Worm (Caenorhabditis elegans) whole organism, L1 larva: ENCODE results near the gene acs-19.

Experiments used
- alr-1 ChIP-seq: fragments of 200-800 bp; sonication (Bioruptor generic); optimal IDR thresholded peaks from 2 replicates; lab custom pipeline; 2018; ENCODE audit warnings: borderline replicate concordance, mild to moderate bottlenecking, missing genetic modification characterization, missing compliant biosample characterization
- blmp-1 ChIP-seq: fragments of 150-350 bp; optimal IDR thresholded peaks from 2 replicates; lab custom pipeline; 2014; ENCODE audit warnings: missing biosample characterization, missing genetic modification characterization
- ceh-82 ChIP-seq, 3 experiments: fragments of 150-350 bp in 1 of 3; sonication (generic microtip) in 2 of 3; optimal IDR thresholded peaks; 2 replicates each; lab custom pipeline; 2014 to 2017; ENCODE audit warnings: missing biosample characterization in 3 of 3, missing genetic modification characterization in 3 of 3
- dpl-1 ChIP-seq, 3 experiments: fragments of 150-350 bp in 2 of 3; sonication (generic microtip) in 1 of 3; optimal IDR thresholded peaks; 2 replicates each; lab custom pipeline; 2014 to 2017; ENCODE audit warnings: missing biosample characterization in 3 of 3, missing genetic modification characterization in 3 of 3, missing genetic modification reagents in 3 of 3
- efl-1 ChIP-seq, 4 experiments: fragments of 150-350 bp; optimal IDR thresholded peaks in 3 of 4; peaks in 1 of 4; 1 replicate in 1 of 4; 2 replicates in 3 of 4; lab custom pipeline; 2014; ENCODE audit warnings: missing biosample characterization in 2 of 4, missing genetic modification characterization in 2 of 4, missing genetic modification reagents in 2 of 4
- efl-3 ChIP-seq: fragments of 200-800 bp; sonication (Bioruptor generic); optimal IDR thresholded peaks from 2 replicates; lab custom pipeline; 2018; ENCODE audit warnings: mild to moderate bottlenecking, missing genetic modification characterization, missing compliant biosample characterization
- egl-13 ChIP-seq: sonication (generic microtip); optimal IDR thresholded peaks from 2 replicates; lab custom pipeline; 2016; ENCODE audit warnings: missing genotype, missing genetic modification reagents, missing genetic modification characterization, missing compliant biosample characterization
- elt-2 ChIP-seq: sonication (generic microtip); optimal IDR thresholded peaks from 2 replicates; lab custom pipeline; 2016; ENCODE audit warnings: missing genetic modification characterization, mild to moderate bottlenecking, inconsistent platforms, missing compliant biosample characterization, missing genetic modification reagents
- elt-3 ChIP-seq, 6 experiments: fragments of 150-350 bp in 1 of 6; sonication (generic microtip); optimal IDR thresholded peaks; 2 replicates each; lab custom pipeline; 2017 to 2018; ENCODE audit warnings: missing biosample characterization in 6 of 6, missing genetic modification characterization in 6 of 6, inconsistent platforms in 1 of 6
- fkh-10 ChIP-seq: sonication (generic microtip); optimal IDR thresholded peaks from 2 replicates; lab custom pipeline; 2017; ENCODE audit warnings: missing biosample characterization, missing genetic modification reagents, missing genetic modification characterization
- hlh-4 ChIP-seq: sonication (generic microtip); optimal IDR thresholded peaks from 2 replicates; lab custom pipeline; 2016; ENCODE audit warnings: mild to moderate bottlenecking, missing genetic modification characterization, missing compliant biosample characterization
- irx-1 ChIP-seq: sonication (generic microtip); optimal IDR thresholded peaks from 2 replicates; lab custom pipeline; 2016; ENCODE audit warnings: missing genetic modification characterization, missing compliant biosample characterization
- isw-1 ChIP-seq: fragments of 200-800 bp; sonication (Bioruptor generic); IDR thresholded peaks from 2 replicates; pipeline ENCODE4 v1.3.6; 2022; ENCODE audit warnings: missing genetic modification characterization, missing compliant biosample characterization
- jun-1 ChIP-seq: fragments of 150-350 bp; optimal IDR thresholded peaks from 2 replicates; lab custom pipeline; 2014; ENCODE audit warnings: missing biosample characterization, missing genetic modification reagents, missing genetic modification characterization
- lin-14 ChIP-seq: fragments of 200-800 bp; sonication (Bioruptor generic); optimal IDR thresholded peaks from 2 replicates; lab custom pipeline; 2018; ENCODE audit warnings: mild to moderate bottlenecking, missing genetic modification characterization, moderate library complexity, missing compliant biosample characterization
- lin-35 ChIP-seq, 2 experiments: fragments of 150-350 bp; optimal IDR thresholded peaks; 2 replicates each; lab custom pipeline; 2014; ENCODE audit warnings: missing biosample characterization in 2 of 2, missing genetic modification characterization in 2 of 2, missing genetic modification reagents in 2 of 2
- lin-39 ChIP-seq: fragments of 150-350 bp; optimal IDR thresholded peaks from 2 replicates; lab custom pipeline; 2014; ENCODE audit warnings: missing biosample characterization, missing genetic modification reagents, missing genetic modification characterization
- lir-3 ChIP-seq: sonication (generic microtip); optimal IDR thresholded peaks from 2 replicates; lab custom pipeline; 2016; ENCODE audit warnings: mild to moderate bottlenecking, missing genetic modification characterization, moderate library complexity, missing compliant biosample characterization; ENCODE audit not compliant: poor library complexity
- mdl-1 ChIP-seq, 2 experiments: fragments of 150-350 bp; optimal IDR thresholded peaks; 2 replicates each; lab custom pipeline; 2014 to 2017; ENCODE audit warnings: missing biosample characterization in 2 of 2, missing genetic modification characterization in 2 of 2, inconsistent platforms in 1 of 2
- mep-1 ChIP-seq: fragments of 150-350 bp; optimal IDR thresholded peaks from 2 replicates; lab custom pipeline; 2014; ENCODE audit warnings: missing biosample characterization, missing genetic modification characterization
- nhr-11 ChIP-seq: fragments of 150-350 bp; optimal IDR thresholded peaks from 2 replicates; lab custom pipeline; 2014; ENCODE audit warnings: missing biosample characterization, missing genetic modification characterization
- nhr-19 ChIP-seq: fragments of 200-800 bp; sonication (Bioruptor generic); conservative IDR thresholded peaks from 2 replicates; pipeline ENCODE4 v1.3.6; 2022; ENCODE audit warnings: missing genetic modification characterization, missing compliant biosample characterization
- nhr-20 ChIP-seq: sonication (generic microtip); optimal IDR thresholded peaks from 2 replicates; lab custom pipeline; 2016; ENCODE audit warnings: mild to moderate bottlenecking, missing genetic modification characterization, missing compliant biosample characterization
- nhr-237 ChIP-seq: fragments of 150-350 bp; optimal IDR thresholded peaks from 2 replicates; lab custom pipeline; 2014; ENCODE audit warnings: missing biosample characterization, missing genetic modification characterization
- nhr-28 ChIP-seq: fragments of 150-350 bp; optimal IDR thresholded peaks from 2 replicates; lab custom pipeline; 2014; ENCODE audit warnings: missing biosample characterization, missing genetic modification characterization
- nhr-47 ChIP-seq: sonication (generic microtip); optimal IDR thresholded peaks from 2 replicates; lab custom pipeline; 2016; ENCODE audit warnings: mild to moderate bottlenecking, missing genetic modification characterization, moderate library complexity, missing compliant biosample characterization
- nhr-71 ChIP-seq: sonication (generic microtip); optimal IDR thresholded peaks from 2 replicates; lab custom pipeline; 2016; ENCODE audit warnings: mild to moderate bottlenecking, missing genetic modification characterization, moderate library complexity, missing compliant biosample characterization
- nhr-85 ChIP-seq: sonication (generic microtip); peaks from one replicate; lab custom pipeline; 2016; ENCODE audit warnings: missing genetic modification characterization, inconsistent platforms, missing compliant biosample characterization
- skn-1 ChIP-seq: fragments of 150-350 bp; optimal IDR thresholded peaks from 2 replicates; lab custom pipeline; 2014; ENCODE audit warnings: missing biosample characterization, missing genetic modification characterization
- snu-23 ChIP-seq: sonication (generic microtip); optimal IDR thresholded peaks from 2 replicates; lab custom pipeline; 2016; ENCODE audit warnings: missing genetic modification characterization, missing compliant biosample characterization
- swsn-7 ChIP-seq: sonication (generic microtip); optimal IDR thresholded peaks from 2 replicates; lab custom pipeline; 2016; ENCODE audit warnings: missing genetic modification characterization, missing compliant biosample characterization
- tbx-2 ChIP-seq: sonication (generic microtip); optimal IDR thresholded peaks from 2 replicates; lab custom pipeline; 2016; ENCODE audit warnings: missing genetic modification characterization, missing compliant biosample characterization
- tlp-1 ChIP-seq: fragments of 150-350 bp; optimal IDR thresholded peaks from 2 replicates; lab custom pipeline; 2014; ENCODE audit warnings: missing biosample characterization, missing genetic modification characterization
- unc-130 ChIP-seq: fragments of 150-350 bp; optimal IDR thresholded peaks from 2 replicates; lab custom pipeline; 2017; ENCODE audit warnings: missing biosample characterization, missing genetic modification characterization, inconsistent platforms
- unc-62 ChIP-seq: fragments of 150-350 bp; optimal IDR thresholded peaks from 2 replicates; lab custom pipeline; 2014; ENCODE audit warnings: missing biosample characterization, missing genetic modification reagents, missing genetic modification characterization

acs-19 gene

ce11 chrIII:3871763-3872486 lies 7.6 kb downstream of the acs-19 start:
- no peak for TF ChIP-seq efl-1 (optimal IDR thresholded peaks at IDR 0.05; lab: Kevin White, UChicago)
- peak in 1 of 2 experiments; percentile 7 for TF ChIP-seq efl-1 (GFP tag; optimal IDR thresholded peaks at IDR 0.05 in 1 of 2; lab: Kevin White, UChicago)
- TF ChIP-seq nhr-19 (GFP tag; lab: Robert Waterston, UW), result no peak
- TF ChIP-seq elt-2 (tag; lab: Kevin White, UChicago), result peak; percentile 20

- TF ChIP-seq nhr-28 (tag; lab: Kevin White, UChicago), result no peak
- no peak for TF ChIP-seq fkh-10 (GFP tag; lab: Kevin White, UChicago)
- no peak for TF ChIP-seq mep-1 (tag; lab: Kevin White, UChicago)
- no peak for TF ChIP-seq nhr-19 (GFP tag; lab: Robert Waterston, UW)
- TF ChIP-seq efl-1 (optimal IDR thresholded peaks at IDR 0.05; lab: Kevin White, UChicago), result no peak
- TF ChIP-seq efl-1 (GFP tag; optimal IDR thresholded peaks at IDR 0.05 in 1 of 2; lab: Kevin White, UChicago), result peak in 1 of 2 experiments; percentile 63
- TF ChIP-seq dpl-1 (GFP tag; optimal IDR thresholded peaks at IDR 0.05; lab: Kevin White, UChicago), result no peak
- TF ChIP-seq lir-3 (tag; lab: Kevin White, UChicago), result no peak
These were observed 8.7 kb downstream of the acs-19 start for ce11 chrIII:3872978-3873377.

ce11 chrIII:3873424-3873823 lies 9.1 kb downstream of the acs-19 start:
- TF ChIP-seq alr-1 (tag; lab: Kevin White, UChicago) (no peak), mdl-1 (tag; optimal IDR thresholded peaks at IDR 0.05; lab: Kevin White, UChicago) (peak in 1 of 2 experiments; percentile 9), snu-23 (GFP tag; lab: Kevin White, UChicago) (peak; percentile 13), skn-1 (tag; lab: Kevin White, UChicago) (peak; percentile 21), efl-1 (optimal IDR thresholded peaks at IDR 0.05; lab: Kevin White, UChicago) (peak in 1 of 2 experiments; percentile 19), efl-1 (GFP tag; optimal IDR thresholded peaks at IDR 0.05 in 1 of 2; lab: Kevin White, UChicago) (peak in 1 of 2 experiments; percentile 78), egl-13 (no peak), swsn-7 (tag; lab: Kevin White, UChicago) (peak; percentile 14), nhr-71 (tag; lab: Kevin White, UChicago) (peak; percentile 26), blmp-1 (tag; lab: Kevin White, UChicago) (no peak), efl-3 (GFP tag; lab: Kevin White, UChicago) (no peak), lin-14 (GFP tag; lab: Kevin White, UChicago) (peak; percentile 47), jun-1 (no peak), lin-35 (GFP tag; optimal IDR thresholded peaks at IDR 0.05; lab: Kevin White, UChicago) (peak in 1 of 2 experiments; percentile 28), irx-1 (tag; lab: Kevin White, UChicago) (no peak)

- TF ChIP-seq blmp-1 (tag; lab: Kevin White, UChicago), result peak; percentile 14
- no peak for TF ChIP-seq nhr-237
These were observed 10.2 kb downstream of the acs-19 start for ce11 chrIII:3874492-3874891.

ce11 chrIII:3874895-3875294 lies 10.6 kb downstream of the acs-19 start:
- no peak for TF ChIP-seq lin-39 (tag; lab: Kevin White, UChicago)
- no peak for TF ChIP-seq isw-1 (GFP tag; lab: Robert Waterston, UW)
- TF ChIP-seq elt-2 (tag; lab: Kevin White, UChicago), result peak; percentile 8
- TF ChIP-seq tbx-2, result no peak
- TF ChIP-seq lin-35 (GFP tag; optimal IDR thresholded peaks at IDR 0.05; lab: Kevin White, UChicago), result peak in 1 of 2 experiments; percentile 34
- TF ChIP-seq, all 84 proteins: peak for 2

ce11 chrIII:3875608-3876007 lies 11.3 kb downstream of the acs-19 start:
- TF ChIP-seq unc-62 (GFP tag; lab: Kevin White, UChicago) (no peak), nhr-71 (tag; lab: Kevin White, UChicago) (peak; percentile 70), mdl-1 (tag; optimal IDR thresholded peaks at IDR 0.05; lab: Kevin White, UChicago) (peak in 1 of 2 experiments; percentile 68), isw-1 (GFP tag; lab: Robert Waterston, UW) (no peak), skn-1 (tag; lab: Kevin White, UChicago) (no peak), unc-130 (tag; lab: Kevin White, UChicago) (peak; percentile 10), elt-3 (tag; optimal IDR thresholded peaks at IDR 0.05; lab: Kevin White, UChicago) (peak in 2 of 6 experiments; percentile 48 to 94), snu-23 (GFP tag; lab: Kevin White, UChicago) (peak; percentile 66), nhr-20 (tag; lab: Kevin White, UChicago) (peak; percentile 79), elt-2 (tag; lab: Kevin White, UChicago) (peak; percentile 44), mep-1 (tag; lab: Kevin White, UChicago) (peak; percentile 61), efl-1 (optimal IDR thresholded peaks at IDR 0.05; lab: Kevin White, UChicago) (no peak), efl-1 (GFP tag; optimal IDR thresholded peaks at IDR 0.05 in 1 of 2; lab: Kevin White, UChicago) (peak in 1 of 2 experiments; percentile 85), dpl-1 (GFP tag; optimal IDR thresholded peaks at IDR 0.05; lab: Kevin White, UChicago) (peak in 1 of 3 experiments; percentile 21), ceh-82 (tag; optimal IDR thresholded peaks at IDR 0.05; lab: Kevin White, UChicago) (no peak), nhr-11 (no peak), lin-14 (GFP tag; lab: Kevin White, UChicago) (peak; percentile 62), lin-35 (GFP tag; optimal IDR thresholded peaks at IDR 0.05; lab: Kevin White, UChicago) (peak in 1 of 2 experiments; percentile 80), nhr-47 (tag; lab: Kevin White, UChicago) (peak; percentile 24), nhr-19 (GFP tag; lab: Robert Waterston, UW) (peak; percentile 69), blmp-1 (tag; lab: Kevin White, UChicago) (peak; percentile 75), hlh-4 (tag; lab: Kevin White, UChicago) (no peak), tbx-2 (peak; percentile 56), nhr-85 (tag; lab: Kevin White, UChicago) (peak; percentile 90), tlp-1 (tag; lab: Kevin White, UChicago) (no peak)
